Fruit fly (Drosophila melanogaster): ENCODE results near the gene CG33159.

Gene CG33159

dm6 chr3L:3159309-3160194 lies 44.7 kb downstream of the CG33159 start, which contains the start of the genes ND-30 and CG15812 (continued):
- no peak for TF ChIP-seq NK7.1 (GFP tag; optimal IDR thresholded peaks at IDR 0.05)
- no peak for TF ChIP-seq unpg (GFP tag; optimal IDR thresholded peaks at IDR 0.05)
- peak; percentile 46 for TF ChIP-seq stwl (tag; optimal IDR thresholded peaks at IDR 0.05)
- TF ChIP-seq Elba2 (GFP tag; optimal IDR thresholded peaks at IDR 0.05), result peak; percentile 95
- no peak for TF ChIP-seq CG10209 (GFP tag; optimal IDR thresholded peaks at IDR 0.05)
- TF ChIP-seq CG8388 (GFP tag; optimal IDR thresholded peaks at IDR 0.05), result no peak
- no peak for TF ChIP-seq Oli (tag; optimal IDR thresholded peaks at IDR 0.05)
- TF ChIP-seq CG4854 (GFP tag; optimal IDR thresholded peaks at IDR 0.05), result no peak
- peak; percentile 38 for TF ChIP-seq CG13424 (tag; optimal IDR thresholded peaks at IDR 0.05)
- TF ChIP-seq aop (GFP tag; IDR thresholded peaks at IDR 0.05), result no peak
- 0 out of 2 replicates have a peak, but pooled peaks have one; percentile 30 for TF ChIP-seq ato (GFP tag; IDR thresholded peaks at IDR 0.05; ENCODE audit: partially characterized antibody)
- TF ChIP-seq pnt (GFP tag; optimal IDR thresholded peaks at IDR 0.05), result no peak
- no peak for TF ChIP-seq BtbVII (GFP tag; optimal IDR thresholded peaks at IDR 0.05)
- TF ChIP-seq cas (GFP tag; IDR thresholded peaks at IDR 0.05), result no peak
- no peak for TF ChIP-seq Bgb (GFP tag; IDR thresholded peaks at IDR 0.05; ENCODE audit: partially characterized antibody)
- no peak for TF ChIP-seq CG8765 (GFP tag; IDR thresholded peaks at IDR 0.05)
- TF ChIP-seq tna (GFP tag; IDR thresholded peaks at IDR 0.05; ENCODE audit: partially characterized antibody), result no peak
- TF ChIP-seq tgo (GFP tag; IDR thresholded peaks at IDR 0.05), result no peak
- TF ChIP-seq CG1832 (GFP tag; optimal IDR thresholded peaks at IDR 0.05), result no peak
- no peak for TF ChIP-seq vvl (GFP tag; IDR thresholded peaks at IDR 0.05)
- peak; percentile 39 for TF ChIP-seq CG2116 (GFP tag; optimal IDR thresholded peaks at IDR 0.05)
- no peak for TF ChIP-seq Nf-YA (GFP tag; IDR thresholded peaks at IDR 0.05)
- TF ChIP-seq Doc2 (GFP tag; IDR thresholded peaks at IDR 0.05), result no peak
- peak; percentile 25 for TF ChIP-seq az2 (GFP tag; optimal IDR thresholded peaks at IDR 0.05)
- TF ChIP-seq CG1602 (GFP tag; optimal IDR thresholded peaks at IDR 0.05), result peak; percentile 45
- peak; percentile 51 for TF ChIP-seq CG8924 (tag; optimal IDR thresholded peaks at IDR 0.05)
- no peak for TF ChIP-seq gcm (GFP tag; optimal IDR thresholded peaks at IDR 0.05)
- no peak for TF ChIP-seq CG8359 (GFP tag; optimal IDR thresholded peaks at IDR 0.05; ENCODE audit: borderline replicate concordance)
- peak; percentile 69 for TF ChIP-seq MBD-R2 (GFP tag; IDR thresholded peaks at IDR 0.05)
- TF ChIP-seq lola (GFP tag; optimal IDR thresholded peaks at IDR 0.05), result peak in 1 of 3 experiments; percentile 51
- no peak for TF ChIP-seq CG16863 (GFP tag; optimal IDR thresholded peaks at IDR 0.05)
- TF ChIP-seq stc (GFP tag; IDR thresholded peaks at IDR 0.05), result no peak
- peak; percentile 92 for TF ChIP-seq CG30020 (tag; optimal IDR thresholded peaks at IDR 0.05)
- TF ChIP-seq Hr3 (GFP tag; optimal IDR thresholded peaks at IDR 0.05), result peak; percentile 46
- TF ChIP-seq bcd (GFP tag; optimal IDR thresholded peaks at IDR 0.05), result no peak
- TF ChIP-seq CG10462 (GFP tag; optimal IDR thresholded peaks at IDR 0.05), result no peak
- peak; percentile 99 for TF ChIP-seq CG1603 (tag; optimal IDR thresholded peaks at IDR 0.05)
- no peak for TF ChIP-seq Kr (GFP tag; optimal IDR thresholded peaks at IDR 0.05)
- no peak for TF ChIP-seq CG14860 (GFP tag; IDR thresholded peaks at IDR 0.05; ENCODE audit: partially characterized antibody)
- TF ChIP-seq CG8478 (optimal IDR thresholded peaks at IDR 0.05), result no peak
- TF ChIP-seq CG15696 (tag; optimal IDR thresholded peaks at IDR 0.05), result peak; percentile 14
- TF ChIP-seq kni (GFP tag; optimal IDR thresholded peaks at IDR 0.05), result no peak
- no peak for TF ChIP-seq CG6272 (GFP tag; IDR thresholded peaks at IDR 0.05)
- TF ChIP-seq CG6791 (GFP tag; IDR thresholded peaks at IDR 0.05; ENCODE audit: partially characterized antibody), result no peak
- TF ChIP-seq CG17612 (GFP tag; IDR thresholded peaks at IDR 0.05), result no peak
- TF ChIP-seq toy (GFP tag; IDR thresholded peaks at IDR 0.05), result no peak
- TF ChIP-seq CG2712 (tag; optimal IDR thresholded peaks at IDR 0.05), result peak; percentile 38
- no peak; the same call in 2 of the 3 replicates for TF ChIP-seq Opbp (GFP tag; IDR thresholded peaks at IDR 0.05; ENCODE audit: partially characterized antibody)
